Worm (Caenorhabditis elegans) whole organism, L2 larva: ENCODE measurements around the gene cyp-33C7.

Source experiments
- C34F6.9 ChIP-seq: fragments of 150-350 bp; optimal IDR thresholded peaks from 2 replicates; lab custom pipeline; 2014; ENCODE audit warnings: missing biosample characterization, missing genetic modification characterization
- F13H6.1 ChIP-seq: sonication (generic microtip); optimal IDR thresholded peaks from 2 replicates; lab custom pipeline; 2016; ENCODE audit warnings: missing genetic modification characterization, missing compliant biosample characterization
- R02D3.7 ChIP-seq: fragments of 150-350 bp; optimal IDR thresholded peaks from 2 replicates; lab custom pipeline; 2014; ENCODE audit warnings: missing biosample characterization, missing genetic modification characterization
- Y55F3AM.14 ChIP-seq: fragments of 200-800 bp; sonication (Bioruptor generic); optimal IDR thresholded peaks from 2 replicates; lab custom pipeline; 2018; ENCODE audit warnings: mild to moderate bottlenecking, missing genetic modification characterization, missing compliant biosample characterization
- alr-1 ChIP-seq: fragments of 150-350 bp; optimal IDR thresholded peaks from 2 replicates; lab custom pipeline; 2014; ENCODE audit warnings: missing biosample characterization, missing genetic modification characterization
- aly-2 ChIP-seq: fragments of 150-350 bp; optimal IDR thresholded peaks from 2 replicates; lab custom pipeline; 2014; ENCODE audit warnings: missing biosample characterization, missing genetic modification characterization
- ama-1 ChIP-seq: fragments of 150-350 bp; optimal IDR thresholded peaks from 2 replicates; lab custom pipeline; 2018; ENCODE audit warnings: inconsistent platforms
- ceh-16 ChIP-seq: fragments of 150-350 bp; optimal IDR thresholded peaks from 2 replicates; lab custom pipeline; 2014; ENCODE audit warnings: missing biosample characterization, missing genetic modification characterization
- ceh-82 ChIP-seq: fragments of 150-350 bp; optimal IDR thresholded peaks from 2 replicates; lab custom pipeline; 2014; ENCODE audit warnings: missing biosample characterization, missing genetic modification characterization
- crh-2 ChIP-seq: sonication (generic microtip); optimal IDR thresholded peaks from 2 replicates; lab custom pipeline; 2017; ENCODE audit warnings: missing biosample characterization, missing genetic modification characterization
- dmd-4 ChIP-seq: sonication (generic microtip); optimal IDR thresholded peaks from 2 replicates; lab custom pipeline; 2017; ENCODE audit warnings: missing biosample characterization, missing genetic modification characterization
- elt-1 ChIP-seq: fragments of 150-350 bp; optimal IDR thresholded peaks from 2 replicates; lab custom pipeline; 2014; ENCODE audit warnings: missing biosample characterization, missing genetic modification characterization
- elt-3 ChIP-seq: sonication (generic microtip); optimal IDR thresholded peaks from 2 replicates; lab custom pipeline; 2017; ENCODE audit warnings: missing biosample characterization, missing genetic modification characterization
- fos-1 ChIP-seq: fragments of 150-350 bp; optimal IDR thresholded peaks from 2 replicates; lab custom pipeline; 2014; ENCODE audit warnings: missing biosample characterization, missing genetic modification characterization
- gmeb-1 ChIP-seq: fragments of 150-350 bp; optimal IDR thresholded peaks from 2 replicates; lab custom pipeline; 2014; ENCODE audit warnings: missing biosample characterization, missing genetic modification characterization
- lin-13 ChIP-seq: fragments of 150-350 bp; optimal IDR thresholded peaks from 2 replicates; lab custom pipeline; 2014; ENCODE audit warnings: missing biosample characterization, missing genetic modification reagents, missing genetic modification characterization
- lin-39 ChIP-seq: fragments of 150-350 bp; optimal IDR thresholded peaks from 2 replicates; lab custom pipeline; 2014; ENCODE audit warnings: missing biosample characterization, missing genetic modification reagents, missing genetic modification characterization
- lsy-2 ChIP-seq, 2 experiments: fragments of 150-350 bp in 1 of 2; sonication (generic microtip) in 1 of 2; optimal IDR thresholded peaks; 2 replicates each; lab custom pipeline; 2014 to 2017; ENCODE audit warnings: missing biosample characterization in 2 of 2, missing genetic modification characterization in 2 of 2
- mab-5 ChIP-seq: fragments of 150-350 bp; optimal IDR thresholded peaks from 2 replicates; lab custom pipeline; 2014; ENCODE audit warnings: missing biosample characterization, missing genetic modification characterization
- nhr-10 ChIP-seq: sonication (generic microtip); optimal IDR thresholded peaks from 2 replicates; lab custom pipeline; 2017; ENCODE audit warnings: missing biosample characterization, missing genetic modification characterization
- nhr-11 ChIP-seq: fragments of 150-350 bp; optimal IDR thresholded peaks from 2 replicates; lab custom pipeline; 2014; ENCODE audit warnings: missing biosample characterization, missing genetic modification characterization
- nhr-12 ChIP-seq: fragments of 150-350 bp; optimal IDR thresholded peaks from 2 replicates; lab custom pipeline; 2014; ENCODE audit warnings: missing biosample characterization, missing genetic modification characterization
- nhr-129 ChIP-seq: fragments of 150-350 bp; optimal IDR thresholded peaks from 2 replicates; lab custom pipeline; 2014; ENCODE audit warnings: missing biosample characterization, missing genetic modification characterization
- nhr-21 ChIP-seq: fragments of 150-350 bp; optimal IDR thresholded peaks from 2 replicates; lab custom pipeline; 2014; ENCODE audit warnings: missing biosample characterization, missing genetic modification characterization
- nhr-23 ChIP-seq: fragments of 150-350 bp; optimal IDR thresholded peaks from 2 replicates; lab custom pipeline; 2014; ENCODE audit warnings: missing biosample characterization, missing genetic modification reagents, missing genetic modification characterization
- nhr-237 ChIP-seq: fragments of 150-350 bp; optimal IDR thresholded peaks from 2 replicates; lab custom pipeline; 2014; ENCODE audit warnings: missing biosample characterization, missing genetic modification characterization
- nhr-25 ChIP-seq: fragments of 150-350 bp; sonication (generic microtip); optimal IDR thresholded peaks from 3 replicates; lab custom pipeline; 2014; ENCODE audit warnings: missing biosample characterization, missing genetic modification characterization
- nhr-6 ChIP-seq: fragments of 150-350 bp; optimal IDR thresholded peaks from 2 replicates; lab custom pipeline; 2014; ENCODE audit warnings: missing biosample characterization, missing genetic modification characterization
- sem-4 ChIP-seq: fragments of 150-350 bp; optimal IDR thresholded peaks from 2 replicates; lab custom pipeline; 2014; ENCODE audit warnings: missing biosample characterization, missing genetic modification reagents, missing genetic modification characterization
- sma-9 ChIP-seq, 2 experiments: fragments of 150-350 bp in 1 of 2; sonication (generic microtip) in 1 of 2; optimal IDR thresholded peaks; 2 replicates each; lab custom pipeline; 2014 to 2016; ENCODE audit warnings: missing genetic modification characterization in 2 of 2, mild to moderate bottlenecking in 1 of 2, missing biosample characterization in 1 of 2, missing compliant biosample characterization in 1 of 2, missing genetic modification reagents in 1 of 2, moderate library complexity in 1 of 2
- snpc-4 ChIP-seq: fragments of 150-350 bp; optimal IDR thresholded peaks from 2 replicates; lab custom pipeline; 2014; ENCODE audit warnings: missing biosample characterization, missing genetic modification characterization
- unc-55 ChIP-seq: fragments of 150-350 bp; sonication (generic microtip); optimal IDR thresholded peaks from 3 replicates; lab custom pipeline; 2014; ENCODE audit warnings: missing biosample characterization, missing genetic modification reagents, missing genetic modification characterization
- zag-1 ChIP-seq: fragments of 150-350 bp; optimal IDR thresholded peaks from 2 replicates; lab custom pipeline; 2014; ENCODE audit warnings: missing biosample characterization, missing genetic modification characterization
- ztf-1 ChIP-seq: fragments of 200-800 bp; sonication (Bioruptor generic); conservative IDR thresholded peaks from 2 replicates; pipeline ENCODE4 v1.3.6; 2022; ENCODE audit warnings: missing genetic modification characterization, missing compliant biosample characterization
- ztf-11 ChIP-seq: sonication (generic microtip); optimal IDR thresholded peaks from 2 replicates; lab custom pipeline; 2017; ENCODE audit warnings: missing biosample characterization, missing genetic modification characterization

Gene cyp-33C7

DNA sequence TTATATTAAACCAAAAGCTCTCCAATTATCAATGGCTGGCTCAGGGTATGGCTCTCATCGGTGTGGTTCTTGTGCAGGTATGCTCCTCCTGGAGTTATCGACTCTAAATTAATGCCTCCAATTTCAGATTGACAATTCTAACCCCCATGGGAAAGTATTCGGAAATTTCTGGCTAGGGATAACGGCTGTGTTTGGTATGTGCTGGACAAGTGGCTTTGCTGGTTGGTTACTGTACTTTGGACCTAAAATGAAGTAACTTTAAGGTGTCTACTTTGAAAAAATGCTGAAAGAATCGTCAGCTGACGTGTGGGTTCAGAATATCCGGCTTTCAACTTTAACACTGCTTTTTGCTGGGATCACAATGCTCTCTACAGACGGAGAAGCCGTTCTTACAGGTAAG lies 33.4 kb upstream of the cyp-33C7 start:
- TF ChIP-seq Y55F3AM.14: no peak
- TF ChIP-seq nhr-129 (tag; lab: Kevin White, UChicago): no peak
- no peak for TF ChIP-seq elt-1 (tag; lab: Kevin White, UChicago)
- TF ChIP-seq zag-1: no peak
- no peak for TF ChIP-seq nhr-11 (tag; lab: Kevin White, UChicago)
- no peak for TF ChIP-seq ceh-16 (tag; lab: Kevin White, UChicago)
- no peak for TF ChIP-seq dmd-4
- no peak for TF ChIP-seq mab-5 (tag; lab: Kevin White, UChicago)
- TF ChIP-seq ceh-82 (tag; lab: Kevin White, UChicago): no peak
- no peak for TF ChIP-seq lsy-2 (tag; optimal IDR thresholded peaks at IDR 0.05; lab: Kevin White, UChicago)
- TF ChIP-seq ztf-1 (GFP tag; lab: Robert Waterston, UW): no peak

DNA sequence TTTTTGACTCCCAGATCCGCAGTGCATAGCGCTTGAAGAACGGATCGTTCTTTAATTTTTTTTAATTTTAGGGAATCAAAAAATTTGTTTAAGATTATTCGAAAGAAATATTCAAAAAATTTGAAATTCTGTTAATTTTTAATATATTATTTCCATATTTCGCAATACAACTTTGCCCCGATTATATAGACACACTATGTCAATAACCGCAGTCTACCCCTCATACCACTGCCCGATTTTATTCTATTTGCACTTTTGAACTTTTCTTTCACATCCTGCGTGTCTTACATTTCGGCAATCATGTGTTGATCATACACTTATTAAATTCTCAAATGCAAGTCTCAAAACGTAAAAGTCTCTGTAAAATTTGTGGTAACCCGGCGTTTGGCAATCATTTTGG lies 31.5 kb upstream of the cyp-33C7 start, which contains the start of gene nhr-56:
Gene nhr-56, plus strand, starts transcription at position 202 of the 400 bp plus-strand sequence.
- TF ChIP-seq ztf-11 (tag; lab: Kevin White, UChicago) (no peak), R02D3.7 (tag; lab: Kevin White, UChicago) (no peak), nhr-6 (tag; lab: Kevin White, UChicago) (no peak), nhr-25 (tag; lab: Kevin White, UChicago) (peak; percentile 31), ama-1 (lab: Kevin White, UChicago) (no peak), nhr-129 (tag; lab: Kevin White, UChicago) (peak; percentile 63), sem-4 (tag; lab: Kevin White, UChicago) (no peak), fos-1 (tag; lab: Kevin White, UChicago) (peak; percentile 71), gmeb-1 (peak; percentile 67), lin-13 (GFP tag; lab: Kevin White, UChicago) (no peak), F13H6.1 (peak; percentile 25), crh-2 (tag; lab: Kevin White, UChicago) (peak; percentile 59), nhr-10 (no peak), sma-9 (GFP tag; optimal IDR thresholded peaks at IDR 0.05; lab: Kevin White, UChicago) (peak; percentile 79), sma-9 (tag; optimal IDR thresholded peaks at IDR 0.05; lab: Kevin White, UChicago) (no peak), nhr-237 (tag; lab: Kevin White, UChicago) (no peak), aly-2 (tag; lab: Kevin White, UChicago) (no peak), C34F6.9 (tag; lab: Kevin White, UChicago) (peak; percentile 26), alr-1 (tag; lab: Kevin White, UChicago) (no peak), Y55F3AM.14 (no peak), lsy-2 (tag; optimal IDR thresholded peaks at IDR 0.05; lab: Kevin White, UChicago) (peak in 1 of 2 experiments; percentile 47)

DNA sequence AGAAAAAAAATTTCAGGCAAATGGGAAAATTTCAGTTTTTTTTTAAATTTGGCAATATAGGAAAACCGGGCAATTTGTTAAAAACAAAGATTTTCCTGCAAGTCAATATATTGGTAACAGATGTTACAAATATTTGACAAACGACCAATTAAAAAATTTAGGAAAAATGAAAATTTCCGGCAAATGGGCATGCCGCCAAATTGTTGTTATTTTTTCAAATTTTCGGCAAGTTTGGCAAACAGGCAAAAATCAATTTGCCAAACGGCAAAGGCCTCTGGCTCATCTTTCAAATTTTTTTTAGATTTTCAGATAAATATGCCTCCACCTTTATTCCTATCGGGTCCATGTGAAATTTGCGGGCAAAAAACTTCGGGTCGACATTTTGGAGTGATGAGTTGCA lies 28.6 kb upstream of the cyp-33C7 start, which contains the start of gene nhr-128:
Gene nhr-128, plus strand, starts transcription at position 301 of the 400 bp plus-strand sequence.
- TF ChIP-seq snpc-4 (no peak), ztf-1 (GFP tag; lab: Robert Waterston, UW) (no peak)

DNA sequence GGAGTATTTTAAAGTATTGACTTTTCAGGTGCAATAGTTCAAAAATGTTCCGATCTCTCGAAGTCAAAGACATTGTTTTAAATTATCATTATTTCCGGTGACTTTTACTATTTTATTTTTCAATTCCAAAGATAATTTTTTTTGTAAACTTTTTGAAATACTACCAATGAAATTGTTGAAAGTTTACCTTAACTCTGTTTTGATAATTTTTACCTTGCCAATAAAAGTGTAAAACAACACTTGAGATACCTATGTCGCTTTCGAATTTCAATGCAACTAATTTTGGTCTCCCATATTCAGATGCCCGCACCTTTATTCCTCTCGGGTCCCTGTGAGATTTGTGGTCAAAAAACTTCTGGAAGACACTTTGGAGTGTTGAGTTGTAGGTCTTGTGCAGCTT lies 25.2 kb upstream of the cyp-33C7 start, which contains the start of gene nhr-103:
Gene nhr-103, plus strand, starts transcription at position 301 of the 400 bp plus-strand sequence.
- TF ChIP-seq lin-13 (GFP tag; lab: Kevin White, UChicago) (no peak), crh-2 (tag; lab: Kevin White, UChicago) (no peak), alr-1 (tag; lab: Kevin White, UChicago) (no peak), nhr-23 (no peak)

DNA sequence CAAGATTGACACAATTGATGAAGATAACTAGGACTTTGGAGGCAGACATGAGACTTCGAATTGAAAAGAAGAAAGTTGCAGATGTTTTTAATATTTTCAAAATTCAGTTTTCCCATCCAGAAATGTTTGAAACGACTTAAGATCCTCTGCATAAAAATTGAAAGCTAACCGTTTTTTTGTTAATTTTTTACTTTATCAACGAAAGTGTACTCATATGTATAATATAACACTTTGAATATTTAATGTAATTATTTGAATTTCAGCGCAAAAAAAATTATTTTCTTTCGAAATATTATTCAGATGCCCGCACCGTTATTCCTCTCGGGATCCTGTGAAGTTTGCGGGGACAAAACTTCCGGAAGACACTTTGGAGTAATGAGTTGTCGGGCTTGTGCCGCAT lies 23.4 kb upstream of the cyp-33C7 start, which contains the start of gene nhr-18:
Gene nhr-18, plus strand, starts transcription at position 301 of the 400 bp plus-strand sequence.
- TF ChIP-seq ceh-16 (tag; lab: Kevin White, UChicago): no peak
- TF ChIP-seq lin-13 (GFP tag; lab: Kevin White, UChicago): no peak
- TF ChIP-seq nhr-23: no peak
- TF ChIP-seq mab-5 (tag; lab: Kevin White, UChicago): no peak
- TF ChIP-seq unc-55 (GFP tag; lab: Kevin White, UChicago): no peak
- no peak for TF ChIP-seq nhr-10
- no peak for TF ChIP-seq R02D3.7 (tag; lab: Kevin White, UChicago)
- no peak for TF ChIP-seq nhr-25 (tag; lab: Kevin White, UChicago)
- no peak for TF ChIP-seq lin-39 (tag; lab: Kevin White, UChicago)
- TF ChIP-seq nhr-21 (tag; lab: Kevin White, UChicago): no peak
- TF ChIP-seq nhr-237 (tag; lab: Kevin White, UChicago): no peak
- TF ChIP-seq elt-3 (tag; lab: Kevin White, UChicago): no peak
- TF ChIP-seq nhr-12 (tag; lab: Kevin White, UChicago): no peak
- TF ChIP-seq nhr-11 (tag; lab: Kevin White, UChicago): no peak
- TF ChIP-seq, all 48 proteins: peak for 0
